Fruit fly (Drosophila melanogaster) whole organism, embryonic: Measurements from ENCODE around the gene CG43894.

ENCODE experiments used
- Atf6 ChIP-seq: fragments of 200-800 bp; sonication (Bioruptor generic); IDR thresholded peaks from 2 replicates; pipeline ENCODE4 v1.3.6; 2022; ENCODE audit warnings: missing biosample characterization, missing genetic modification characterization
- Bteb2 ChIP-seq: fragments of 200-800 bp; sonication (Bioruptor generic); optimal IDR thresholded peaks from 2 replicates; lab custom pipeline; 2016; ENCODE audit warnings: missing biosample characterization, missing genetic modification characterization
- CG11093 ChIP-seq: fragments of 200-800 bp; sonication (Bioruptor generic); IDR thresholded peaks from 3 replicates; pipeline ENCODE4 v1.3.6; 2022; ENCODE audit warnings: missing biosample characterization, missing genetic modification characterization
- CG11696 ChIP-seq: fragments of 200-800 bp; sonication (Bioruptor generic); IDR thresholded peaks from 2 replicates; pipeline ENCODE4 v1.3.6; 2022; ENCODE audit warnings: missing biosample characterization, missing genetic modification characterization
- CG12155 ChIP-seq: fragments of 200-800 bp; sonication (Bioruptor generic); optimal IDR thresholded peaks from 3 replicates; lab custom pipeline; 2016; ENCODE audit warnings: missing biosample characterization, missing genetic modification characterization
- CG12659 ChIP-seq: fragments of 200-800 bp; sonication (Bioruptor generic); optimal IDR thresholded peaks from 3 replicates; lab custom pipeline; 2017; ENCODE audit warnings: mild to moderate bottlenecking, missing biosample characterization, missing genetic modification reagents, missing genetic modification characterization
- CG12769 ChIP-seq: fragments of 200-800 bp; sonication (Bioruptor generic); optimal IDR thresholded peaks from 2 replicates; lab custom pipeline; 2019; ENCODE audit warnings: missing biosample characterization, mild to moderate bottlenecking, missing genetic modification characterization, moderate library complexity
- CG13424 ChIP-seq: fragments of 200-800 bp; sonication (Bioruptor generic); optimal IDR thresholded peaks from 2 replicates; lab custom pipeline; 2019; ENCODE audit warnings: missing biosample characterization, mild to moderate bottlenecking, missing genetic modification characterization, moderate library complexity
- CG16815 ChIP-seq: fragments of 200-800 bp; sonication (Bioruptor generic); optimal IDR thresholded peaks from 3 replicates; lab custom pipeline; 2017; ENCODE audit warnings: missing biosample characterization, mild to moderate bottlenecking, missing genetic modification characterization
- CG17612 ChIP-seq: fragments of 200-800 bp; sonication (Bioruptor generic); IDR thresholded peaks from 2 replicates; pipeline ENCODE4 v1.3.6; 2022; ENCODE audit warnings: missing biosample characterization, missing genetic modification characterization
- CG18619 ChIP-seq: fragments of 200-800 bp; sonication (Bioruptor generic); optimal IDR thresholded peaks from 3 replicates; lab custom pipeline; 2017; ENCODE audit warnings: missing biosample characterization, mild to moderate bottlenecking, missing genetic modification characterization
- CG2120 ChIP-seq: fragments of 200-800 bp; sonication (Bioruptor generic); optimal IDR thresholded peaks from 3 replicates; lab custom pipeline; 2016; ENCODE audit warnings: missing biosample characterization, missing genetic modification characterization
- CG2889 ChIP-seq: fragments of 200-800 bp; sonication (Bioruptor generic); IDR thresholded peaks from 3 replicates; pipeline ENCODE4 v1.3.6; 2022; ENCODE audit warnings: missing biosample characterization, missing genetic modification characterization
- CG31441 ChIP-seq: fragments of 200-800 bp; sonication (Bioruptor generic); IDR thresholded peaks from 2 replicates; pipeline ENCODE4 v1.3.6; 2022; ENCODE audit warnings: missing biosample characterization, missing genetic modification characterization
- CG34376 ChIP-seq: fragments of 200-800 bp; sonication (Bioruptor generic); optimal IDR thresholded peaks from 2 replicates; lab custom pipeline; 2018; ENCODE audit warnings: missing biosample characterization, mild to moderate bottlenecking, missing genetic modification characterization
- CG4707 ChIP-seq: fragments of 200-800 bp; sonication (Bioruptor generic); optimal IDR thresholded peaks from 2 replicates; lab custom pipeline; 2018; ENCODE audit warnings: missing biosample characterization, mild to moderate bottlenecking, missing genetic modification characterization, moderate library complexity
- CG6254 ChIP-seq: fragments of 200-800 bp; sonication (Bioruptor generic); optimal IDR thresholded peaks from 3 replicates; lab custom pipeline; 2017; ENCODE audit warnings: mild to moderate bottlenecking, missing biosample characterization, missing genetic modification reagents, missing genetic modification characterization
- CG7357 ChIP-seq: fragments of 200-800 bp; sonication (Bioruptor generic); IDR thresholded peaks from 3 replicates; pipeline ENCODE4 v1.3.6; 2022; ENCODE audit warnings: missing biosample characterization, missing genetic modification characterization
- CG7963 ChIP-seq: fragments of 200-800 bp; sonication (Bioruptor generic); IDR thresholded peaks from 3 replicates; pipeline ENCODE4 v1.3.6; 2022; ENCODE audit warnings: missing biosample characterization, missing genetic modification characterization; ENCODE audit not compliant: partially characterized antibody
- CG8290 ChIP-seq, 3 experiments: fragments of 200-800 bp; sonication (Bioruptor generic); optimal IDR thresholded peaks; 2 replicates each; lab custom pipeline; 2016 to 2019; ENCODE audit warnings: missing biosample characterization in 3 of 3, missing genetic modification characterization in 3 of 3, mild to moderate bottlenecking in 2 of 3, moderate library complexity in 1 of 3
- CG8924 ChIP-seq: fragments of 200-800 bp; optimal IDR thresholded peaks from 3 replicates; lab custom pipeline; 2019; ENCODE audit warnings: missing biosample characterization, mild to moderate bottlenecking, missing genetic modification characterization, moderate library complexity
- Dfd ChIP-seq, 2 experiments: fragments of >200 bp; optimal IDR thresholded peaks; 2 replicates each; lab custom pipeline; 2017; ENCODE audit warnings: missing biosample characterization in 2 of 2, missing genetic modification characterization in 2 of 2
- Dref ChIP-seq: fragments of 200-800 bp; sonication (Bioruptor generic); IDR thresholded peaks from 2 replicates; pipeline ENCODE4 v1.3.6; 2022; ENCODE audit warnings: missing biosample characterization, missing genetic modification characterization
- Drgx ChIP-seq: fragments of 200-800 bp; sonication (Bioruptor generic); IDR thresholded peaks from 2 replicates; pipeline ENCODE4 v1.3.6; 2022; ENCODE audit warnings: missing biosample characterization, missing genetic modification characterization
- Elba2 ChIP-seq: fragments of 200-800 bp; sonication (Bioruptor generic); optimal IDR thresholded peaks from 3 replicates; lab custom pipeline; 2016; ENCODE audit warnings: missing biosample characterization, missing genetic modification characterization
- HHEX ChIP-seq: fragments of 200-800 bp; sonication (Bioruptor generic); optimal IDR thresholded peaks from 3 replicates; lab custom pipeline; 2017; ENCODE audit warnings: missing biosample characterization, mild to moderate bottlenecking, missing genetic modification characterization, missing genetic modification reagents
- HmgZ ChIP-seq: fragments of 200-800 bp; sonication (Bioruptor generic); optimal IDR thresholded peaks from 2 replicates; lab custom pipeline; 2018; ENCODE audit warnings: missing biosample characterization, mild to moderate bottlenecking, missing genetic modification characterization
- Hsf ChIP-seq: fragments of 200-800 bp; sonication (Bioruptor generic); optimal IDR thresholded peaks from 3 replicates; lab custom pipeline; 2016; ENCODE audit warnings: missing biosample characterization, missing genetic modification characterization
- Mad ChIP-seq: fragments of 200-800 bp; sonication (Bioruptor generic); optimal IDR thresholded peaks from 2 replicates; lab custom pipeline; 2016; ENCODE audit warnings: missing biosample characterization, missing genetic modification characterization
- NC2β ChIP-seq: fragments of 200-800 bp; sonication (Bioruptor generic); optimal IDR thresholded peaks from 2 replicates; lab custom pipeline; 2016; ENCODE audit warnings: missing biosample characterization, missing genetic modification characterization
- Optix ChIP-seq: fragments of 200-800 bp; sonication (Bioruptor generic); IDR thresholded peaks from 3 replicates; pipeline ENCODE4 v1.3.6; 2022; ENCODE audit warnings: missing biosample characterization, missing genetic modification characterization
- PHDP ChIP-seq: fragments of 200-800 bp; sonication (Bioruptor generic); optimal IDR thresholded peaks from 3 replicates; lab custom pipeline; 2018; ENCODE audit warnings: missing biosample characterization, mild to moderate bottlenecking, missing genetic modification characterization, moderate library complexity
- Pdp1 ChIP-seq, 2 experiments: fragments of 200-800 bp; sonication (Bioruptor generic); optimal IDR thresholded peaks; 3 replicates each; lab custom pipeline; 2016; ENCODE audit warnings: missing biosample characterization in 2 of 2, missing genetic modification characterization in 2 of 2, mild to moderate bottlenecking in 1 of 2, moderate library complexity in 1 of 2
- Ptx1 ChIP-seq: fragments of 200-800 bp; sonication (Bioruptor generic); IDR thresholded peaks from 2 replicates; pipeline ENCODE4 v1.3.6; 2022; ENCODE audit warnings: missing biosample characterization, missing genetic modification characterization
- Rfx ChIP-seq: fragments of 200-800 bp; sonication (Bioruptor generic); IDR thresholded peaks from 2 replicates; pipeline ENCODE4 v1.3.6; 2022; ENCODE audit warnings: missing biosample characterization, missing genetic modification characterization
- Six4 ChIP-seq: fragments of 200-800 bp; sonication (Bioruptor generic); optimal IDR thresholded peaks from 2 replicates; lab custom pipeline; 2016; ENCODE audit warnings: missing biosample characterization, missing genetic modification characterization
- chinmo ChIP-seq: fragments of 200-800 bp; sonication (Bioruptor generic); IDR thresholded peaks from 4 replicates; pipeline ENCODE4 v1.3.6; 2022; ENCODE audit warnings: missing biosample characterization, missing genetic modification characterization; ENCODE audit not compliant: partially characterized antibody
- dm ChIP-seq: fragments of 200-800 bp; sonication (Bioruptor generic); optimal IDR thresholded peaks from 3 replicates; lab custom pipeline; 2016; ENCODE audit warnings: missing biosample characterization, missing genetic modification characterization
- fd64A ChIP-seq: fragments of 200-800 bp; sonication (Bioruptor generic); optimal IDR thresholded peaks from 3 replicates; lab custom pipeline; 2018; ENCODE audit warnings: missing biosample characterization, mild to moderate bottlenecking, missing genetic modification characterization
- gcm ChIP-seq: fragments of 200-800 bp; sonication (Bioruptor generic); optimal IDR thresholded peaks from 2 replicates; lab custom pipeline; 2019; ENCODE audit warnings: missing biosample characterization, mild to moderate bottlenecking, missing genetic modification characterization, moderate library complexity
- gcm2 ChIP-seq: fragments of 200-800 bp; sonication (Bioruptor generic); optimal IDR thresholded peaks from 2 replicates; lab custom pipeline; 2016; ENCODE audit warnings: missing biosample characterization, missing genetic modification characterization
- h ChIP-seq: fragments of >200 bp; optimal IDR thresholded peaks from 2 replicates; lab custom pipeline; 2017
- insv ChIP-seq, 2 experiments: fragments of 200-800 bp; sonication (Bioruptor generic); optimal IDR thresholded peaks; 3 replicates each; lab custom pipeline; 2016 to 2018; ENCODE audit warnings: missing biosample characterization in 2 of 2, missing genetic modification characterization in 2 of 2
- ranshi ChIP-seq: fragments of 200-800 bp; sonication (Bioruptor generic); IDR thresholded peaks from 2 replicates; pipeline ENCODE4 v1.3.6; 2022; ENCODE audit warnings: missing biosample characterization, missing genetic modification characterization
- seq ChIP-seq: fragments of 200-800 bp; sonication (Bioruptor generic); IDR thresholded peaks from 2 replicates; pipeline ENCODE4 v1.3.6; 2022; ENCODE audit warnings: missing biosample characterization, missing genetic modification characterization
- sqz ChIP-seq: fragments of 200-800 bp; sonication (Bioruptor generic); optimal IDR thresholded peaks from 3 replicates; lab custom pipeline; 2018; ENCODE audit warnings: missing biosample characterization, mild to moderate bottlenecking, missing genetic modification characterization
- tna ChIP-seq: fragments of 200-800 bp; sonication (Bioruptor generic); IDR thresholded peaks from 2 replicates; pipeline ENCODE4 v1.3.6; 2022; ENCODE audit warnings: missing biosample characterization, missing genetic modification characterization; ENCODE audit not compliant: partially characterized antibody
- unpg ChIP-seq: fragments of 200-800 bp; sonication (Bioruptor generic); optimal IDR thresholded peaks from 3 replicates; lab custom pipeline; 2018; ENCODE audit warnings: missing biosample characterization, mild to moderate bottlenecking, missing genetic modification characterization, moderate library complexity
- vfl ChIP-seq: fragments of 200-800 bp; sonication (Bioruptor generic); optimal IDR thresholded peaks from 2 replicates; lab custom pipeline; 2016; ENCODE audit warnings: missing biosample characterization, missing genetic modification characterization
- zen ChIP-seq: fragments of 200-800 bp; sonication (Bioruptor generic); optimal IDR thresholded peaks from 3 replicates; lab custom pipeline; 2018; ENCODE audit warnings: missing biosample characterization, mild to moderate bottlenecking, missing genetic modification characterization, moderate library complexity
- zen2 ChIP-seq: fragments of 200-800 bp; sonication (Bioruptor generic); IDR thresholded peaks from 3 replicates; pipeline ENCODE4 v1.3.6; 2022; ENCODE audit warnings: missing biosample characterization, missing genetic modification characterization; ENCODE audit not compliant: partially characterized antibody
- zfh2 ChIP-seq: fragments of 200-800 bp; sonication (Bioruptor generic); optimal IDR thresholded peaks from 2 replicates; lab custom pipeline; 2016; ENCODE audit warnings: missing biosample characterization, missing genetic modification characterization

CG43894 gene

dm6 chr3L:12874211-12874610 lies 15.4 kb upstream of the CG43894 start (continued):
- TF ChIP-seq HmgZ (tag; lab: Kevin White, UChicago): no peak
- no peak for TF ChIP-seq CG2889 (GFP tag; lab: Robert Waterston, UW)
- TF ChIP-seq CG12659 (GFP tag; lab: Kevin White, UChicago): peak; percentile 8
- TF ChIP-seq zen2 (GFP tag; lab: Robert Waterston, UW): no peak
- no peak for TF ChIP-seq Dfd (GFP tag; optimal IDR thresholded peaks at IDR 0.05; lab: Kevin White, UChicago)
- no peak for TF ChIP-seq CG6254 (GFP tag; lab: Kevin White, UChicago)
- no peak for TF ChIP-seq HHEX (GFP tag; lab: Kevin White, UChicago)
- TF ChIP-seq CG34376 (GFP tag; lab: Kevin White, UChicago): no peak
- TF ChIP-seq CG16815: no peak
- no peak for TF ChIP-seq CG11696 (GFP tag; lab: Robert Waterston, UW)
- no peak for TF ChIP-seq insv (GFP tag; optimal IDR thresholded peaks at IDR 0.05; lab: Kevin White, UChicago)
- no peak for TF ChIP-seq CG8924 (tag; lab: Kevin White, UChicago)
- no peak for TF ChIP-seq CG7357 (GFP tag; lab: Robert Waterston, UW)
- TF ChIP-seq CG8290 (GFP tag; optimal IDR thresholded peaks at IDR 0.05; lab: Kevin White, UChicago): no peak
- TF ChIP-seq CG8290 (tag; optimal IDR thresholded peaks at IDR 0.05; lab: Kevin White, UChicago): no peak
- TF ChIP-seq tna (GFP tag; lab: Robert Waterston, UW): no peak
- no peak for TF ChIP-seq CG12155 (GFP tag; lab: Kevin White, UChicago)
- no peak for TF ChIP-seq gcm2 (GFP tag; lab: Kevin White, UChicago)
- peak; percentile 8; the same call in 1 of the 2 replicates for TF ChIP-seq ranshi
- TF ChIP-seq fd64A (GFP tag; lab: Kevin White, UChicago): no peak
- TF ChIP-seq CG13424 (tag; lab: Kevin White, UChicago): no peak
- no peak for TF ChIP-seq Drgx (GFP tag; lab: Robert Waterston, UW)
- TF ChIP-seq CG31441 (GFP tag; lab: Robert Waterston, UW): no peak
- no peak for TF ChIP-seq Dref
- no peak for TF ChIP-seq PHDP (tag; lab: Kevin White, UChicago)
- no peak for TF ChIP-seq CG17612 (GFP tag; lab: Robert Waterston, UW)
- TF ChIP-seq Pdp1 (GFP tag; optimal IDR thresholded peaks at IDR 0.05; lab: Kevin White, UChicago): no peak
- TF ChIP-seq dm (GFP tag; lab: Kevin White, UChicago): no peak
- TF ChIP-seq Elba2 (GFP tag; lab: Kevin White, UChicago): no peak
- TF ChIP-seq CG4707: no peak
- no peak for TF ChIP-seq CG12769
- TF ChIP-seq CG7963 (GFP tag; lab: Robert Waterston, UW): no peak
- no peak for TF ChIP-seq CG18619
- TF ChIP-seq Optix (GFP tag; lab: Robert Waterston, UW): no peak
- TF ChIP-seq chinmo: no peak
- no peak for TF ChIP-seq Mad (GFP tag; lab: Kevin White, UChicago)
- no peak for TF ChIP-seq zfh2
- peak; percentile 38; the same call in 1 of the 2 replicates for TF ChIP-seq Ptx1 (GFP tag; lab: Robert Waterston, UW)
- no peak for TF ChIP-seq Atf6 (GFP tag; lab: Robert Waterston, UW)
- TF ChIP-seq vfl (GFP tag; lab: Kevin White, UChicago): no peak
- TF ChIP-seq seq: no peak
- no peak for TF ChIP-seq h
- TF ChIP-seq zen: no peak
- no peak for TF ChIP-seq gcm (GFP tag; lab: Kevin White, UChicago)
- TF ChIP-seq CG2120 (GFP tag; lab: Kevin White, UChicago): peak; percentile 69
- no peak for TF ChIP-seq CG11093 (GFP tag; lab: Robert Waterston, UW)
- TF ChIP-seq Rfx: no peak; the same call in none of the 2 replicates
- TF ChIP-seq Hsf (GFP tag; lab: Kevin White, UChicago): no peak
- no peak for TF ChIP-seq Bteb2 (GFP tag; lab: Kevin White, UChicago)
- TF ChIP-seq sqz (GFP tag; lab: Kevin White, UChicago): no peak
- no peak for TF ChIP-seq Six4 (GFP tag; lab: Kevin White, UChicago)
- TF ChIP-seq unpg (GFP tag; lab: Kevin White, UChicago): no peak
- no peak for TF ChIP-seq NC2β (GFP tag; lab: Kevin White, UChicago)
